Worm (Caenorhabditis elegans): ENCODE results near the gene mif-2.
A peak's percentile ranks its signal among the peaks of the same experiment; 100 is the strongest.

Gene mif-2

ce11 chrV:11955617-11956016 lies 22.6 kb downstream of the mif-2 start:
- TF ChIP-seq ces-1 (GFP tag; optimal IDR thresholded peaks at IDR 0.05) (peak; percentile 78), ham-2 (GFP tag; optimal IDR thresholded peaks at IDR 0.05) (peak; percentile 6), nhr-12 (tag; optimal IDR thresholded peaks at IDR 0.05) (no peak)

DNA sequence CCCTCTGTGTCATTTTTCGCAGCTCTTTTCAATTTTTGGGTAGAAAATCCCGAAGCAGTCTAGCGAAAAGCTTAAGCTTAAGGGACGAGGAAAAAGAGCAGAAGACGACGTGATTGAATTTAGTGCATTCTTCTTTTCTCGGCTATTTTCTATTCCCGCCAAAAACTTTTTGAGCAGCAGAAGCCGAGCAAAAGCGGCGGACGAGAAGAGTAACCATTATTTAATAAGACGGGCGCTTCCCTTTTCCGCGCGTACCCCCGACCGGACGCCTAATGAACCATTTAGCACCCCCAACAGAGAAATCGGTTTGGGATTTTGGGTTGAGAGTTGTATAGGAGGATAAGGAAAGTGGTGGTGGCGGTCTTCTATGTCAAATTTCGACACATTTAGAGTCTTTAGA lies 24.6 kb downstream of the mif-2 start:
- TF ChIP-seq ces-1 (GFP tag; optimal IDR thresholded peaks at IDR 0.05) (peak; percentile 98), lin-13 (tag; optimal IDR thresholded peaks at IDR 0.05) (no peak)

- TF ChIP-seq ceh-39 (tag; optimal IDR thresholded peaks at IDR 0.05): no peak
- TF ChIP-seq elt-1 (tag; optimal IDR thresholded peaks at IDR 0.05; ENCODE audit: borderline replicate concordance, insufficient read depth): no peak
- TF ChIP-seq drap-1 (GFP tag; optimal IDR thresholded peaks at IDR 0.05): no peak
- peak; percentile 54 for TF ChIP-seq zip-8 (tag; optimal IDR thresholded peaks at IDR 0.05)
- TF ChIP-seq lin-32 (GFP tag; optimal IDR thresholded peaks at IDR 0.05): peak; percentile 94
- no peak for TF ChIP-seq mep-1 (tag; optimal IDR thresholded peaks at IDR 0.05)
- TF ChIP-seq ces-1 (GFP tag; optimal IDR thresholded peaks at IDR 0.05): no peak
- TF ChIP-seq pha-4 (tag; optimal IDR thresholded peaks at IDR 0.05): no peak
- peak; percentile 96 for TF ChIP-seq nhr-2 (tag; optimal IDR thresholded peaks at IDR 0.05)
- peak; percentile 7 for TF ChIP-seq cnd-1 (tag; optimal IDR thresholded peaks at IDR 0.05)
- no peak for TF ChIP-seq mls-2 (tag; optimal IDR thresholded peaks at IDR 0.05)
- TF ChIP-seq sptf-1 (tag; optimal IDR thresholded peaks at IDR 0.05): no peak
- no peak for TF ChIP-seq ceh-83 (GFP tag; optimal IDR thresholded peaks at IDR 0.05)
Observed at ce11 chrV:11952854-11953447, 25.3 kb downstream of the mif-2 start.

- no peak for TF ChIP-seq elt-3 (tag; optimal IDR thresholded peaks at IDR 0.05)
- no peak for TF ChIP-seq bed-3 (GFP tag; optimal IDR thresholded peaks at IDR 0.05)
- no peak for TF ChIP-seq unc-39 (tag; optimal IDR thresholded peaks at IDR 0.05)
- no peak for TF ChIP-seq ztf-11 (tag; optimal IDR thresholded peaks at IDR 0.05)
- TF ChIP-seq nhr-76 (tag; optimal IDR thresholded peaks at IDR 0.05): no peak
- no peak for TF ChIP-seq unc-120 (tag; optimal IDR thresholded peaks at IDR 0.05; ENCODE audit: poor library complexity, severe bottlenecking)
- TF ChIP-seq mab-5 (tag; optimal IDR thresholded peaks at IDR 0.05): no peak
- no peak for TF ChIP-seq ceh-43 (GFP tag; optimal IDR thresholded peaks at IDR 0.05)
- TF ChIP-seq nhr-28 (tag; optimal IDR thresholded peaks at IDR 0.05): no peak
- TF ChIP-seq ham-2 (GFP tag; optimal IDR thresholded peaks at IDR 0.05): no peak
- no peak for TF ChIP-seq hlh-1 (tag; optimal IDR thresholded peaks at IDR 0.05)
- TF ChIP-seq mls-2 (tag; optimal IDR thresholded peaks at IDR 0.05): no peak
- TF ChIP-seq zip-8 (tag; optimal IDR thresholded peaks at IDR 0.05): no peak
- TF ChIP-seq ceh-83 (GFP tag; optimal IDR thresholded peaks at IDR 0.05): no peak
- no peak for TF ChIP-seq tbx-8 (GFP tag; optimal IDR thresholded peaks at IDR 0.05)
- TF ChIP-seq cnd-1 (tag; optimal IDR thresholded peaks at IDR 0.05): no peak
Observed at ce11 chrV:11951227-11951626, 27.0 kb downstream of the mif-2 start.

DNA sequence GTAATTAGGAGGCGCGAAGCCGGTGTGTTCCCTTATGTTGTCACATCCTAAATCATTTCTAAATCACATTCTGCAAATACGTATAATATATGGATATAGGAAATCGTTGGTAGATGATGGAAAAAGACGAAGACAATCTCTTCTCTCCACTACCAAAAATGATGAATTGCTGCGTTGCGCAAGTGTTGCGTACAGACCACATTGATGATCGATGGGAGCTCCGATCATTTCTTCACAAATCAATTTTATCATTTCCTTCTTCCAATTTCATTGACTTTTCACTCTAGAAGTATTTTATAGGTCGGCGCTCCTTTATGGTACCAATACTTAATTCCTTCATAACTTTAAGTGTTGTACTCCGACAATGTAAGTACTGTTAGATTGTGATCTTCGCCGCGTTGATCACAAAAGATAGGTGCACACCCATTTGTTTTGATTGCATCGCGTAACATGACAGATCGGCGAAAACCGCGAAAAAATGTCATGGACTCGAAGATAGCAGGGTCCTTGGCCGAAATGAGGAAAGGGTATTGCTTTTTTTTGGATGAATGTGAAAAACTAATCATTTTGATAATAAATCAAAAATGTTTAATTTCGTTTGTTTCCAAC lies 28.6 kb downstream of the mif-2 start:
- TF ChIP-seq elt-1 (tag; optimal IDR thresholded peaks at IDR 0.05; ENCODE audit: borderline replicate concordance, insufficient read depth) (peak; percentile 93), lsy-2 (tag; optimal IDR thresholded peaks at IDR 0.05) (no peak), nhr-2 (tag; optimal IDR thresholded peaks at IDR 0.05) (peak; percentile 29), zip-8 (tag; optimal IDR thresholded peaks at IDR 0.05) (peak; percentile 81), unc-62 (GFP tag; optimal IDR thresholded peaks at IDR 0.05) (peak; percentile 12)

DNA sequence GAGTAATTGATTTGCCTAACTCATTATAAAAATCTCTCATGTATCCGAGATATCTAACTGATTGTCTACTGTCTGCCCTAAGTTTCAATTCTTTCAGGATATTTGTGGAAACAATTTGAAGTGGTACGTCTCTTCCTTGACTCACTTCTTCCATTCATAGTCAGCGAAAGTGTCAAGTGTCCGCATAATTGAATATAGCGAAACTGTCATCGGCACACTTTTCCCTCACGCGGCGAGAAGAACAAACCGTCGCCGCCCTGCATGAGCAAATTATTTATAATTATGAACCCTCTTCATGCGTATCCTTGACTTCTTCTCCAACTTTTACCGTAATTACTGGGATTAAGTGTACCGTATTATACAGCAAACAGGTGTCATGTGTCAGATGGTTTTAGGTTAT lies 29.7 kb downstream of the mif-2 start:
- peak; percentile 68 for TF ChIP-seq ces-1 (GFP tag; optimal IDR thresholded peaks at IDR 0.05)
- TF ChIP-seq mls-2 (tag; optimal IDR thresholded peaks at IDR 0.05): peak; percentile 17
- no peak for TF ChIP-seq ztf-11 (tag; optimal IDR thresholded peaks at IDR 0.05)

Data from whole organism, mixed stage, embryonic.